Fruit fly (Drosophila melanogaster) whole organism, wandering third instar larva: Measurements from ENCODE around the gene CG31265.

Experiments used
- CG9705 ChIP-seq: fragments of 200-800 bp; sonication (Bioruptor generic); optimal IDR thresholded peaks from 2 replicates; lab custom pipeline; 2018; ENCODE audit warnings: missing biosample characterization, mild to moderate bottlenecking, missing genetic modification characterization
- Hr83 ChIP-seq: fragments of 200-300 bp; sonication (Bioruptor generic); optimal IDR thresholded peaks from 2 replicates; lab custom pipeline; 2016; ENCODE audit warnings: missing biosample characterization, mild to moderate bottlenecking, missing genetic modification characterization, moderate library complexity; ENCODE audit not compliant: poor library complexity, severe bottlenecking
- OdsH ChIP-seq: fragments of 200-800 bp; sonication (Bioruptor generic); optimal IDR thresholded peaks from 2 replicates; lab custom pipeline; 2016; ENCODE audit warnings: missing biosample characterization, mild to moderate bottlenecking, missing genetic modification characterization
- Rel ChIP-seq, 2 experiments: fragments of 200-800 bp; sonication (Bioruptor generic) in 1 of 2; optimal IDR thresholded peaks; 2 replicates in 1 of 2; 3 replicates in 1 of 2; lab custom pipeline; 2016 to 2019; ENCODE audit warnings: mild to moderate bottlenecking in 2 of 2, missing biosample characterization in 2 of 2, missing genetic modification characterization in 2 of 2, moderate library complexity in 1 of 2
- Vsx2 ChIP-seq: fragments of 200-300, 225-300 bp; sonication (Bioruptor generic); optimal IDR thresholded peaks from 2 replicates; lab custom pipeline; 2018; ENCODE audit warnings: missing biosample characterization, missing genetic modification characterization; ENCODE audit not compliant: partially characterized antibody
- dsf ChIP-seq: sonication (Bioruptor generic); optimal IDR thresholded peaks from 2 replicates; lab custom pipeline; 2016; ENCODE audit warnings: missing biosample characterization, missing genetic modification characterization, borderline replicate concordance
- fru ChIP-seq: fragments of 200-800 bp; sonication (Bioruptor generic); optimal IDR thresholded peaks from 3 replicates; lab custom pipeline; 2016; ENCODE audit warnings: missing biosample characterization, mild to moderate bottlenecking, missing genetic modification characterization
- pan ChIP-seq: fragments of >200 bp; optimal IDR thresholded peaks from 2 replicates; lab custom pipeline; 2017
- psq ChIP-seq: fragments of 200-800 bp; sonication (Bioruptor generic); optimal IDR thresholded peaks from 3 replicates; lab custom pipeline; 2017; ENCODE audit warnings: missing biosample characterization, mild to moderate bottlenecking, missing genetic modification characterization, moderate library complexity
- sage ChIP-seq: fragments of 200-800 bp; sonication (Bioruptor generic); optimal IDR thresholded peaks from 2 replicates; lab custom pipeline; 2016; ENCODE audit warnings: missing biosample characterization, mild to moderate bottlenecking, missing genetic modification characterization
- sv ChIP-seq: fragments of 200-800 bp; sonication (Bioruptor generic); optimal IDR thresholded peaks from 3 replicates; lab custom pipeline; 2016; ENCODE audit warnings: missing biosample characterization, missing genetic modification characterization
- tai ChIP-seq: sonication (Bioruptor generic); optimal IDR thresholded peaks from 2 replicates; lab custom pipeline; 2016; ENCODE audit warnings: missing biosample characterization, missing genetic modification characterization

dm6 chr3R:17080666-17081358, 47.2 kb upstream of the CG31265 start:
- TF ChIP-seq OdsH (GFP tag; lab: Kevin White, UChicago) (peak; percentile 92), Vsx2 (GFP tag; lab: Kevin White, UChicago) (no peak), pan (lab: Kevin White, UChicago) (no peak), sage (peak; percentile 92), dsf (peak; percentile 59), sv (peak; percentile 92), psq (GFP tag; lab: Kevin White, UChicago) (peak; percentile 89), Hr83 (GFP tag; lab: Kevin White, UChicago) (no peak), fru (GFP tag; lab: Kevin White, UChicago) (peak; percentile 94), tai (GFP tag; lab: Kevin White, UChicago) (no peak), Rel (GFP tag; optimal IDR thresholded peaks at IDR 0.05; lab: Kevin White, UChicago) (peak; percentile 83), Rel (tag; optimal IDR thresholded peaks at IDR 0.05; lab: Kevin White, UChicago) (peak; percentile 54), CG9705 (GFP tag; lab: Kevin White, UChicago) (peak; percentile 86)
